Worm (Caenorhabditis elegans): ENCODE measurements around the gene H06I04.3.

DNA sequence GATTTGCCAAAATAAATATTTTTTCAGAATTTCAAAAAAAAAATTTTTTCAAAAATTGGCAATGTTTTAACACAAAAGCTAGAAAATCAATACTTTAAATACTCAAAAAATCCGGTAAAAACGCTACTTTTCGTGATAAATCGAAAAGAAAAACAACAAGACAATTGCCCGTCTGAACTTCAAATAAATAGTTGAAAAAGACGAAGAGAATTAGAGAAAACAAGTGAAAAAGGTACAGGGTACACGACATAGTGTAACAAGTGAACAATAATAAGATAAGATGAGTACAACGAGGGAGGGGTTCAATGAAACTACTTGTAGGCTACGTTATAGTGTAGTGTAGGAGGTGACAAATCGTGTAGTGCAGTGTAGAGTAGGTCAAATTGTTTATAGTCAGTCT, 34.2 kb downstream of the H06I04.3 start:
- no peak for TF ChIP-seq him-1 (tag; optimal IDR thresholded peaks at IDR 0.05)
- no peak for TF ChIP-seq W03F9.2 (tag; optimal IDR thresholded peaks at IDR 0.05)
- TF ChIP-seq dao-5 (tag; optimal IDR thresholded peaks at IDR 0.05), result no peak
